Worm (Caenorhabditis elegans) whole organism, young adult: ENCODE data around the gene nspd-7.

Source experiments
- C06A6.2 ChIP-seq: fragments of 200-800 bp; sonication (Bioruptor generic); conservative IDR thresholded peaks from 2 replicates; pipeline ENCODE4 v1.3.6; 2022; ENCODE audit warnings: missing genetic modification characterization, missing compliant biosample characterization
- D2030.7 ChIP-seq: fragments of 200-800 bp; sonication (Bioruptor generic); IDR thresholded peaks from 2 replicates; pipeline ENCODE4 v1.3.6; 2022; ENCODE audit warnings: missing genetic modification reagents, missing genetic modification characterization, missing compliant biosample characterization
- F23B12.7 ChIP-seq: sonication (generic microtip); optimal IDR thresholded peaks from 2 replicates; lab custom pipeline; 2017; ENCODE audit warnings: missing genetic modification characterization, mild to moderate bottlenecking, missing compliant biosample characterization, antibody characterized with exemption, moderate library complexity; ENCODE audit not compliant: insufficient read depth
- F57C9.4 ChIP-seq: sonication (generic microtip); optimal IDR thresholded peaks from 2 replicates; lab custom pipeline; 2017; ENCODE audit warnings: mild to moderate bottlenecking, missing genetic modification characterization, missing compliant biosample characterization
- K12H6.12 ChIP-seq: fragments of 200-800 bp; sonication (Bioruptor generic); optimal IDR thresholded peaks from 2 replicates; lab custom pipeline; 2018; ENCODE audit warnings: mild to moderate bottlenecking, missing genetic modification characterization, missing compliant biosample characterization
- T07F8.4 ChIP-seq: sonication (generic microtip); optimal IDR thresholded peaks from 2 replicates; lab custom pipeline; 2016; ENCODE audit warnings: mild to moderate bottlenecking, missing genetic modification characterization, moderate library complexity, missing compliant biosample characterization
- Y95B8A.8 ChIP-seq: fragments of 200-800 bp; sonication (Bioruptor generic); IDR thresholded peaks from 2 replicates; pipeline ENCODE4 v1.3.6; 2022; ENCODE audit warnings: missing genetic modification reagents, missing genetic modification characterization, missing compliant biosample characterization
- akir-1 ChIP-seq: fragments of 200-800 bp; sonication (Bioruptor generic); optimal IDR thresholded peaks from 2 replicates; lab custom pipeline; 2018; ENCODE audit warnings: mild to moderate bottlenecking, missing genetic modification characterization, moderate library complexity, missing compliant biosample characterization
- atf-7 ChIP-seq: sonication (generic microtip); optimal IDR thresholded peaks from 2 replicates; lab custom pipeline; 2017; ENCODE audit warnings: mild to moderate bottlenecking, missing genetic modification characterization, missing compliant biosample characterization
- attf-5 ChIP-seq: fragments of 200-800 bp; sonication (Bioruptor generic); optimal IDR thresholded peaks from 2 replicates; lab custom pipeline; 2018; ENCODE audit warnings: mild to moderate bottlenecking, missing genetic modification characterization, missing compliant biosample characterization
- ccch-3 ChIP-seq: fragments of 200-800 bp; sonication (Bioruptor generic); optimal IDR thresholded peaks from 2 replicates; lab custom pipeline; 2018; ENCODE audit warnings: mild to moderate bottlenecking, missing genetic modification characterization, missing compliant biosample characterization
- cebp-2 ChIP-seq: fragments of 200-800 bp; sonication (Bioruptor generic); IDR thresholded peaks from 2 replicates; pipeline ENCODE4 v1.3.6; 2022; ENCODE audit warnings: missing genetic modification characterization, missing compliant biosample characterization
- ceh-100 ChIP-seq: fragments of 200-800 bp; sonication (Bioruptor generic); IDR thresholded peaks from 2 replicates; pipeline ENCODE4 v1.3.6; 2022; ENCODE audit warnings: missing genetic modification reagents, missing genetic modification characterization, missing compliant biosample characterization
- dox-1 ChIP-seq: fragments of 200-800 bp; sonication (Bioruptor generic); IDR thresholded peaks from 2 replicates; pipeline ENCODE4 v1.3.6; 2022; ENCODE audit warnings: missing genetic modification reagents, missing genetic modification characterization, missing compliant biosample characterization
- dpl-1 ChIP-seq: fragments of 150-350 bp; optimal IDR thresholded peaks from 2 replicates; lab custom pipeline; 2014; ENCODE audit warnings: missing biosample characterization, missing genetic modification reagents, missing genetic modification characterization
- efl-1 ChIP-seq: fragments of 150-350 bp; optimal IDR thresholded peaks from 2 replicates; lab custom pipeline; 2014; ENCODE audit warnings: missing biosample characterization, missing genetic modification reagents, missing genetic modification characterization
- egrh-3 ChIP-seq: fragments of 200-800 bp; sonication (Bioruptor generic); IDR thresholded peaks from 2 replicates; pipeline ENCODE4 v1.3.6; 2022; ENCODE audit warnings: missing genetic modification reagents, missing genetic modification characterization, missing compliant biosample characterization
- gei-17 ChIP-seq: fragments of 200-800 bp; sonication (Bioruptor generic); optimal IDR thresholded peaks from 2 replicates; lab custom pipeline; 2018; ENCODE audit warnings: mild to moderate bottlenecking, missing genetic modification characterization, missing compliant biosample characterization
- hlh-26 ChIP-seq: fragments of 200-800 bp; sonication (Bioruptor generic); conservative IDR thresholded peaks from 2 replicates; pipeline ENCODE4 v1.3.6; 2022; ENCODE audit warnings: missing genetic modification reagents, missing genetic modification characterization, missing compliant biosample characterization
- hsf-1 ChIP-seq: fragments of 200-800 bp; sonication (Bioruptor generic); IDR thresholded peaks from 2 replicates; pipeline ENCODE4 v1.3.6; 2022; ENCODE audit warnings: missing genetic modification reagents, missing genetic modification characterization, missing compliant biosample characterization
- lin-35 ChIP-seq, 3 experiments: fragments of 150-350 bp in 2 of 3; sonication (generic microtip) in 1 of 3; optimal IDR thresholded peaks; 2 replicates each; lab custom pipeline; 2014 to 2018; ENCODE audit warnings: missing biosample characterization in 3 of 3, missing genetic modification characterization in 3 of 3, missing genetic modification reagents in 3 of 3
- madf-8 ChIP-seq: fragments of 200-800 bp; sonication (Bioruptor generic); conservative IDR thresholded peaks from 2 replicates; pipeline ENCODE4 v1.3.6; 2022; ENCODE audit warnings: missing genetic modification reagents, missing genetic modification characterization, missing compliant biosample characterization
- mes-4 ChIP-seq: sonication (generic microtip); optimal IDR thresholded peaks from 2 replicates; lab custom pipeline; 2016; ENCODE audit warnings: missing genotype, missing genetic modification characterization, missing compliant biosample characterization
- nfya-2 ChIP-seq: fragments of 200-800 bp; sonication (Bioruptor generic); IDR thresholded peaks from 2 replicates; pipeline ENCODE4 v1.3.6; 2022; ENCODE audit warnings: missing genetic modification reagents, missing genetic modification characterization, missing compliant biosample characterization
- nhr-179 ChIP-seq: sonication (generic microtip); optimal IDR thresholded peaks from 2 replicates; lab custom pipeline; 2016; ENCODE audit warnings: mild to moderate bottlenecking, missing genetic modification characterization, missing compliant biosample characterization
- repo-1 ChIP-seq: sonication (generic microtip); optimal IDR thresholded peaks from 2 replicates; lab custom pipeline; 2017; ENCODE audit warnings: mild to moderate bottlenecking, missing genetic modification characterization, missing compliant biosample characterization
- snpc-1.1 ChIP-seq: sonication (generic microtip); optimal IDR thresholded peaks from 2 replicates; lab custom pipeline; 2017; ENCODE audit warnings: missing genetic modification characterization, mild to moderate bottlenecking, missing compliant biosample characterization, antibody characterized with exemption, moderate library complexity, missing genotype, missing genetic modification reagents; ENCODE audit not compliant: insufficient read depth
- somi-1 ChIP-seq: fragments of 200-800 bp; sonication (Bioruptor generic); optimal IDR thresholded peaks from 2 replicates; lab custom pipeline; 2018; ENCODE audit warnings: mild to moderate bottlenecking, missing genetic modification characterization, missing compliant biosample characterization
- tbx-9 ChIP-seq: sonication (generic microtip); optimal IDR thresholded peaks from 2 replicates; lab custom pipeline; 2016; ENCODE audit warnings: borderline replicate concordance, missing genetic modification characterization, inconsistent platforms, missing compliant biosample characterization
- tlf-1 ChIP-seq: fragments of 200-800 bp; sonication (Bioruptor generic); optimal IDR thresholded peaks from 2 replicates; lab custom pipeline; 2018; ENCODE audit warnings: mild to moderate bottlenecking, missing genetic modification characterization, missing compliant biosample characterization
- unc-130 ChIP-seq: sonication (generic microtip); optimal IDR thresholded peaks from 2 replicates; lab custom pipeline; 2016; ENCODE audit warnings: missing genetic modification reagents, missing genetic modification characterization, missing compliant biosample characterization
- unc-62 ChIP-seq: fragments of 150-350 bp; optimal IDR thresholded peaks from 2 replicates; lab custom pipeline; 2014; ENCODE audit warnings: missing biosample characterization, missing genetic modification reagents, missing genetic modification characterization
- zim-3 ChIP-seq: sonication (generic microtip); optimal IDR thresholded peaks from 2 replicates; lab custom pipeline; 2017; ENCODE audit warnings: mild to moderate bottlenecking, missing genetic modification characterization, moderate library complexity, missing compliant biosample characterization
- ztf-3 ChIP-seq: fragments of 200-800 bp; sonication (Bioruptor generic); optimal IDR thresholded peaks from 2 replicates; lab custom pipeline; 2018; ENCODE audit warnings: mild to moderate bottlenecking, missing genetic modification characterization, missing compliant biosample characterization
- ztf-6 ChIP-seq: fragments of 200-800 bp; sonication (Bioruptor generic); IDR thresholded peaks from 2 replicates; pipeline ENCODE4 v1.3.6; 2022; ENCODE audit warnings: missing genetic modification reagents, missing genetic modification characterization, missing compliant biosample characterization

nspd-7 gene

DNA sequence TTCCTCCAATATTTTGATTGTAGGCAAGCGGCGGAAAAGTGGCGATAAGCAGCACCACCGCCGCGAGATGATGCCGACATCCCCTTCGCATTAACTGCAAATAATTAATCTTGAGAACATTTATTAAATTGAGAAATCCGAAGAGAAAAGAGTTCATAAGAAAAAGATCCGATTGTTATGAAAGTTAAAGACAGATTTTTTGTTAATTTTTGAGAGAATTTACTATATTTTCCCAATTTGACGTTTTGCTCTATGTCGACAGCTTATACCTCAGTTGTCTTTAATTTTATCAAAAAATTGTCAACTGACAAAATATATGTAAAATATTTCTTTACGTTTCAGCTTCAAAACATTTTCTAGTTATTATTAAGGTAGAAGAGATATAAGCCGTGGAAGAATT lies 33.2 kb upstream of the nspd-7 start, which contains the start of gene R09E10.5:
TSS of gene R09E10.5 (minus strand) at position 101 of the 400 bp plus-strand sequence.
- no peak for TF ChIP-seq hlh-26 (GFP tag; lab: Robert Waterston, UW)
- TF ChIP-seq F23B12.7 (tag; lab: Kevin White, UChicago) = no peak
- no peak for TF ChIP-seq T07F8.4 (tag; lab: Kevin White, UChicago)
- no peak for TF ChIP-seq somi-1 (GFP tag; lab: Kevin White, UChicago)
- no peak for TF ChIP-seq nfya-2 (GFP tag; lab: Robert Waterston, UW)
- TF ChIP-seq ceh-100 (GFP tag; lab: Robert Waterston, UW) = no peak
- no peak for TF ChIP-seq K12H6.12 (tag; lab: Kevin White, UChicago)
- TF ChIP-seq ccch-3 (GFP tag; lab: Kevin White, UChicago) = no peak
- no peak for TF ChIP-seq Y95B8A.8 (GFP tag; lab: Robert Waterston, UW)
- no peak for TF ChIP-seq lin-35 (GFP tag; optimal IDR thresholded peaks at IDR 0.05; lab: Kevin White, UChicago)
- TF ChIP-seq cebp-2 = no peak
- no peak for TF ChIP-seq hsf-1 (GFP tag; lab: Robert Waterston, UW)
- TF ChIP-seq atf-7 (tag; lab: Kevin White, UChicago) = no peak

- TF ChIP-seq tlf-1 = no peak
- TF ChIP-seq madf-8 = no peak
- TF ChIP-seq mes-4 (tag; lab: Kevin White, UChicago) = no peak
- TF ChIP-seq unc-130 (GFP tag; lab: Kevin White, UChicago) = no peak
- TF ChIP-seq ztf-3 (GFP tag; lab: Kevin White, UChicago) = no peak
- TF ChIP-seq, all 124 proteins: peak for 0
Observed at ce11 chrIV:10296036-10296435, 27.0 kb upstream of the nspd-7 start.

DNA sequence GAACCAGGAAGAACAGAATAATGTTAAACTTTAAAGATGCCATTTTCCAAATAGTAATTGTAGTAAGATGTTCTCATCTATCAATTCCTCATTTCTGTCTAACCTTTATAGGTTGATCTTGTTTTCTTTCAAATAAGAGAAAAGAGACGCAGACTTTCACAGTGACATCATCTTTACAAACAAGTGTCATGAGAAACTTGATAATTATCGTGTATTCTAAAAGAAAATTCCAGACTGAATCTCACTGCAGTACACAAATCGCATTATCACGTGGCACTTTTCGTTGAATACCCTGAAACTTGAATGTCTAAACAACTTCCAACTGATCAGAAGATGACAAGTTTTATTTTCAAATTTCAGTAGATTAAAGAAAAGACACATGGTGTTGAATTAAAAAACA lies 26.1 kb upstream of the nspd-7 start, which contains the start of gene R09E10.13:
TSS of gene R09E10.13 (minus strand) at position 61 of the 400 bp plus-strand sequence.
- TF ChIP-seq zim-3 (tag; lab: Kevin White, UChicago) (no peak), akir-1 (no peak), C06A6.2 (no peak), attf-5 (GFP tag; lab: Kevin White, UChicago) (no peak), K12H6.12 (tag; lab: Kevin White, UChicago) (no peak), dox-1 (GFP tag; lab: Robert Waterston, UW) (no peak), efl-1 (no peak), Y95B8A.8 (GFP tag; lab: Robert Waterston, UW) (no peak), tbx-9 (tag; lab: Kevin White, UChicago) (no peak), nhr-179 (tag; lab: Kevin White, UChicago) (no peak), unc-130 (GFP tag; lab: Kevin White, UChicago) (no peak), unc-62 (GFP tag; lab: Kevin White, UChicago) (no peak), F57C9.4 (tag; lab: Kevin White, UChicago) (no peak), gei-17 (no peak), egrh-3 (no peak), D2030.7 (GFP tag; lab: Robert Waterston, UW) (no peak), dpl-1 (GFP tag; lab: Kevin White, UChicago) (no peak), repo-1 (no peak), atf-7 (tag; lab: Kevin White, UChicago) (no peak), snpc-1.1 (tag; lab: Kevin White, UChicago) (no peak)

DNA sequence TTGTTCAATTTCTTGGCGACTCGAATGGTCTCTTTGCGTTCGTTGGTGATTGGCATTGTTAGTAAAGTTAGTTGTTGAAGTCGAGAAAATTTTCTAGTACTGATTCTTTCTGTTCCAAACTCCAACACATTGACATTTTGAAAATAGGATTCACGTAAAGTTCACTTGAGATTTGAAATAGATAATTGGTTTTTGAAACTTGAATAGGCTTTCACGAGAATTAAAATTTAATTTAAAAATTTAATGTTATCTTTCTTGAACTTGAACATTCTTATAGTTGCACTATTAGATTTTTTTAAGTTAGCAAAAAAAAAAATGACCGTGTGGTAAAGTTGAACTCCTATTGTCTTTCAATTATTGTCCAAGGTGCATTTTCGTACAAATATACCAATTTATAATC lies 25.0 kb upstream of the nspd-7 start, which contains the start of gene R09E10.6:
TSS of gene R09E10.6 (minus strand) at position 101 of the 400 bp plus-strand sequence.
- TF ChIP-seq ztf-6 (GFP tag; lab: Robert Waterston, UW) = no peak
